Worm (Caenorhabditis elegans): ENCODE results near the gene zig-5.

The zig-5 gene

ce11 chrIII:10951713-10952112 is 1.6 kb downstream of the zig-5 start:
- TF ChIP-seq elt-1 (tag; optimal IDR thresholded peaks at IDR 0.05; ENCODE audit: borderline replicate concordance, insufficient read depth) (no peak), unc-39 (tag; optimal IDR thresholded peaks at IDR 0.05) (no peak), nhr-12 (tag; optimal IDR thresholded peaks at IDR 0.05) (no peak), nhr-237 (tag; optimal IDR thresholded peaks at IDR 0.05) (no peak), mab-5 (tag; optimal IDR thresholded peaks at IDR 0.05) (no peak), ceh-83 (GFP tag; optimal IDR thresholded peaks at IDR 0.05) (no peak)

ce11 chrIII:10947155-10947554 is 6.2 kb downstream of the zig-5 start, which contains the start of gene strd-1:
TSS of gene strd-1 (plus strand) at chrIII:10947455.
- TF ChIP-seq flh-1 (GFP tag; optimal IDR thresholded peaks at IDR 0.05) (no peak), sem-2 (GFP tag; optimal IDR thresholded peaks at IDR 0.05) (no peak), ces-1 (GFP tag; optimal IDR thresholded peaks at IDR 0.05) (no peak), snpc-4 (tag; optimal IDR thresholded peaks at IDR 0.05) (no peak), nhr-28 (tag; optimal IDR thresholded peaks at IDR 0.05) (no peak), zip-8 (tag; optimal IDR thresholded peaks at IDR 0.05) (no peak), cnd-1 (tag; optimal IDR thresholded peaks at IDR 0.05) (no peak), unc-39 (tag; optimal IDR thresholded peaks at IDR 0.05) (no peak), nhr-237 (tag; optimal IDR thresholded peaks at IDR 0.05) (no peak), ceh-43 (GFP tag; optimal IDR thresholded peaks at IDR 0.05) (no peak), mls-2 (tag; optimal IDR thresholded peaks at IDR 0.05) (no peak), drap-1 (GFP tag; optimal IDR thresholded peaks at IDR 0.05) (no peak), unc-120 (tag; optimal IDR thresholded peaks at IDR 0.05; ENCODE audit: poor library complexity, severe bottlenecking) (no peak)

ce11 chrIII:10945537-10945936 is 7.8 kb downstream of the zig-5 start:
- no peak for TF ChIP-seq drap-1 (GFP tag; optimal IDR thresholded peaks at IDR 0.05)
- no peak for TF ChIP-seq M03D4.4 (tag; optimal IDR thresholded peaks at IDR 0.05)
- TF ChIP-seq snpc-4 (tag; optimal IDR thresholded peaks at IDR 0.05): no peak
- no peak for TF ChIP-seq pha-4 (tag; optimal IDR thresholded peaks at IDR 0.05)
- no peak for TF ChIP-seq sem-2 (GFP tag; optimal IDR thresholded peaks at IDR 0.05)

ce11 chrIII:10942905-10943304 is 10.4 kb downstream of the zig-5 start:
- no peak for TF ChIP-seq flh-1 (GFP tag; optimal IDR thresholded peaks at IDR 0.05)
- TF ChIP-seq nhr-76 (tag; optimal IDR thresholded peaks at IDR 0.05): no peak
- no peak for TF ChIP-seq nhr-12 (tag; optimal IDR thresholded peaks at IDR 0.05)
- no peak for TF ChIP-seq sptf-1 (tag; optimal IDR thresholded peaks at IDR 0.05)

ce11 chrIII:10939184-10939583 is 14.1 kb downstream of the zig-5 start:
- TF ChIP-seq ces-1 (GFP tag; optimal IDR thresholded peaks at IDR 0.05) (no peak), ham-2 (GFP tag; optimal IDR thresholded peaks at IDR 0.05) (no peak), tbx-8 (GFP tag; optimal IDR thresholded peaks at IDR 0.05) (no peak), sptf-1 (tag; optimal IDR thresholded peaks at IDR 0.05) (no peak), drap-1 (GFP tag; optimal IDR thresholded peaks at IDR 0.05) (no peak), zip-8 (tag; optimal IDR thresholded peaks at IDR 0.05) (no peak), ceh-43 (GFP tag; optimal IDR thresholded peaks at IDR 0.05) (no peak), nhr-28 (tag; optimal IDR thresholded peaks at IDR 0.05) (no peak), unc-39 (tag; optimal IDR thresholded peaks at IDR 0.05) (no peak), mab-5 (tag; optimal IDR thresholded peaks at IDR 0.05) (no peak), elt-3 (tag; optimal IDR thresholded peaks at IDR 0.05) (no peak), mep-1 (tag; optimal IDR thresholded peaks at IDR 0.05) (no peak), elt-1 (tag; optimal IDR thresholded peaks at IDR 0.05; ENCODE audit: borderline replicate concordance, insufficient read depth) (no peak), snpc-4 (tag; optimal IDR thresholded peaks at IDR 0.05) (no peak)

ce11 chrIII:10935944-10936343 is 17.4 kb downstream of the zig-5 start, which contains the start of gene rle-1:
TSS of gene rle-1 (plus strand) at chrIII:10936244.
- TF ChIP-seq tbx-8 (GFP tag; optimal IDR thresholded peaks at IDR 0.05): no peak
- TF ChIP-seq mls-2 (tag; optimal IDR thresholded peaks at IDR 0.05): no peak
- TF ChIP-seq ceh-39 (tag; optimal IDR thresholded peaks at IDR 0.05): no peak
- no peak for TF ChIP-seq drap-1 (GFP tag; optimal IDR thresholded peaks at IDR 0.05)

ce11 chrIII:10933331-10933730 is 20.0 kb downstream of the zig-5 start, which contains the start of gene M142.8:
TSS of gene M142.8 (plus strand) at chrIII:10933631.
- TF ChIP-seq mab-5 (tag; optimal IDR thresholded peaks at IDR 0.05): no peak
- TF ChIP-seq ham-2 (GFP tag; optimal IDR thresholded peaks at IDR 0.05): no peak
- TF ChIP-seq ceh-39 (tag; optimal IDR thresholded peaks at IDR 0.05): no peak
- TF ChIP-seq unc-39 (tag; optimal IDR thresholded peaks at IDR 0.05): no peak
- no peak for TF ChIP-seq ceh-43 (GFP tag; optimal IDR thresholded peaks at IDR 0.05)
- no peak for TF ChIP-seq lsy-2 (tag; optimal IDR thresholded peaks at IDR 0.05)
- TF ChIP-seq blmp-1 (tag; optimal IDR thresholded peaks at IDR 0.05): no peak
- TF ChIP-seq nhr-12 (tag; optimal IDR thresholded peaks at IDR 0.05): no peak
- TF ChIP-seq bed-3 (GFP tag; optimal IDR thresholded peaks at IDR 0.05): no peak
- TF ChIP-seq ces-1 (GFP tag; optimal IDR thresholded peaks at IDR 0.05): no peak
- no peak for TF ChIP-seq elt-1 (tag; optimal IDR thresholded peaks at IDR 0.05; ENCODE audit: borderline replicate concordance, insufficient read depth)

Measured in whole organism, mixed stage, embryonic.